Fruit fly (Drosophila melanogaster): ENCODE measurements around the gene D.
A peak's percentile ranks its signal among the peaks of the same experiment; 100 is the strongest.

Gene D

DNA sequence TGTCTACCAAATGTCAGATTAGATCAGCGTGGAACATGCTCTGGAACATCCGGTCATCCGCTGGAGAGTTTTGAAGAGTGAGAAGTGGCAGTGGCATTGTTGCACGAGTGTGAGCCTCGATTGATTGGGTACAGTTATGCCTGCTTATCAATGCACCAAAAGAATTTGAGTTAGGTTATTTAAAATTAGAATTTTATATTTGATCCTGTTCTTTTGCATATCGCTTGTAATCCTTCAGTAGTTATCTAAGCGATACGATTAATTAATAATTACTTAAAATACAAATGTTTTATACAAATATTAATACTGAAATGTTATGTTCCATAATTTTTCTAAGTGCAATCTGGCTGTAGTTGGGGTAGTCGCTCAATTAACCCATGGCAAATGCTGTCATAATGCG, 25.8 kb downstream of the D start:
- TF ChIP-seq Clk (GFP tag; optimal IDR thresholded peaks at IDR 0.05) (no peak), CG5204 (GFP tag; optimal IDR thresholded peaks at IDR 0.05) (no peak), CG14711 (tag; optimal IDR thresholded peaks at IDR 0.05) (no peak), kay (GFP tag; ENCODE audit: borderline replicate concordance) (no peak), CG1620 (GFP tag; optimal IDR thresholded peaks at IDR 0.05) (no peak), bab1 (GFP tag; optimal IDR thresholded peaks at IDR 0.05) (no peak), Hr96 (GFP tag; optimal IDR thresholded peaks at IDR 0.05) (no peak), cnc (optimal IDR thresholded peaks at IDR 0.05) (no peak)

DNA sequence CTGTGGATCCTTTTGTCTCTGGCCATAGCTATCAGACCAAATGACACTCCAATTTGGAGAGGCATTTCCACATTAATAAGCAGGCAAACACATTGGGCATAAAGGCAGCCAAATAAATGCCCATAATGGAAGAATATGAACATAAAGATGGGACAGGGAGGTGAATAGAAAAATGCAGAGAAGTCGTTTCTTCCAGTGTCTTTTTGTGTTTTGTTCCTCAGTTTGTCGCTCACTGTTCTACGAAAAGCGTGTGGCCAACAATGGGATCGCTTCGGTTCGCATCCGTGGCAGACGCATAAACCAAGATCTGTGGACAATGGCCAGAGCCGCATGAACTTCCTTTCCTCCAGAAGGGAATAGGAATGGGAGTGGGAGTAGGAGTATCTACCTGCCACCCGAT, 27.0 kb downstream of the D start:
- TF ChIP-seq Crg-1 (GFP tag; optimal IDR thresholded peaks at IDR 0.05), result no peak
- no peak for TF ChIP-seq CG5204 (GFP tag; optimal IDR thresholded peaks at IDR 0.05)
- no peak for TF ChIP-seq CG33017 (tag; optimal IDR thresholded peaks at IDR 0.05)
- no peak for TF ChIP-seq cic (GFP tag; optimal IDR thresholded peaks at IDR 0.05)
- TF ChIP-seq cnc (optimal IDR thresholded peaks at IDR 0.05), result no peak
- TF ChIP-seq Hr96 (GFP tag; optimal IDR thresholded peaks at IDR 0.05), result no peak
- TF ChIP-seq CG14711 (tag; optimal IDR thresholded peaks at IDR 0.05), result no peak
- no peak for TF ChIP-seq CG12768 (GFP tag; optimal IDR thresholded peaks at IDR 0.05)
- no peak for TF ChIP-seq bab1 (GFP tag; optimal IDR thresholded peaks at IDR 0.05)
- no peak for TF ChIP-seq ovo (GFP tag; optimal IDR thresholded peaks at IDR 0.05)

DNA sequence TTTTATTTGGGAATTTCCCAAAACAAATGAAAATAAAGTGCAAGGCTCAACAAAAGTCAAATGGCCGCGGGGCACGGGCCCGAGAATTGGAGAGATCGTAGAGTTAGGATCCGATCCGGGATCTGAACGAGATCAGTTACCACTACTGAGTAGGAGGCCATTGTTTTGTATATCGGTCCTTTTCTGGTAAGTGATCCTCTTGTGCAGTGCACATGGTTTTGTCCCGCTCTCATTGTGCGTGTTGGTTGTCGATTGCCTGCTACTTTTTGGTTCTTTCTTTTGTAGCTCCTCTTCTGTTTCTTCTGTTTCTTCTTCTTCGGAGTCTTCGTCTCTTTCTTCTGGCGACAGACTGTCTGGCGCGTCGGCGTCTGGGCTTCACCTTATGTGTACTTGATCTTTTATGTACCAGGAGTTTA, 28.3 kb downstream of the D start:
- TF ChIP-seq CG12768 (GFP tag; optimal IDR thresholded peaks at IDR 0.05) (no peak), Hr96 (GFP tag; optimal IDR thresholded peaks at IDR 0.05) (no peak)

DNA sequence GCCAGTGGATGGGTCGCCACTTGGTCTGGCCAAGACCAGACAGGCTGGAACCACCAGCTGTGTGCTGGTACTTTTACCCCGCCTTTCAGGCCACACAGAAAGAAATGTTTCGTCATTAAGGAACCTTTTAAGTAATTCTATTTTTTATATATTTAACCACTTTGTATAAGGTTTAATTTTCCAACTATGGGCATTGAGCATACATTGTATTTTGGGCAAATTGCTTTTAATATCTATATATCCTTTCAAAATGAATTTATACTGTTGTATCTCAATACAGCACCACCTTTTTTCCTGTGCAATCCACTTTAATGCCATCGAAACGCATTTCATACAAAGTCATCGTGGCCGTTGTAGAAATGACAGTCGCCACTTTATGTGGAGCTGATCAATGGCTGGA, 32.0 kb downstream of the D start:
- TF ChIP-seq tj (GFP tag; optimal IDR thresholded peaks at IDR 0.05), result no peak
- TF ChIP-seq CG7045 (GFP tag; optimal IDR thresholded peaks at IDR 0.05), result no peak
- no peak for TF ChIP-seq Hr96 (GFP tag; optimal IDR thresholded peaks at IDR 0.05)
- no peak for TF ChIP-seq cic (GFP tag; optimal IDR thresholded peaks at IDR 0.05)
- no peak for TF ChIP-seq toe (GFP tag; optimal IDR thresholded peaks at IDR 0.05)
- TF ChIP-seq bab1 (GFP tag; optimal IDR thresholded peaks at IDR 0.05), result no peak

DNA sequence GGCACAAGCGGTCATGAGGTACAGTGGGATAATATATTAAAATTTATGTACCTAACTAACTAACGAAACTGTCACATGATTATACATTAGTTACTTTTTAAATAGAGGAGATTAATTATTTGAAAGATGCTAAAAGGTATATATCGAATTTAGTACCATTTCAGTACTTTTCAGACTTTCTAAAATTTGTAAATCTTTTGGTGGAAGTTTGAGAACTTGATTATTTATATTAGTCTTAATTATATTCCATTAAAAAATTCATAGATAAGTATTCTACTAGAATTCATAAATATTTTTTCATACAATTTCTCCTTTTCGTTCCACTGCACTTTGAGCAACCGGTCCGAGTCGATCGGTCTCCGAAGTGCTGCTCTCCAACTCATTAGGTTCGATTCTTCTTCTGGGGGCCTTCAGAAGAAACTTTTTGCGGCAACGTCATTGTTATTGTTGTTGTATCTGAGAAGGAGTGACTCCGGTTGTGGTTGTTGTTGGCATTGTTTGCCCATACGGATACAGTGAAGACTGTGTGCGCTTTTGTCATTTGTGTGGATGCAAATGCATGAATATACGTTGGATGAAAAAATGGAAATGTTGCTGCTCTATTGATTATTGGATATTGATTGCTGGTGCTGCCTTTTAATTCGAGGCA, 32.6 kb downstream of the D start:
- TF ChIP-seq CG11617 (GFP tag; optimal IDR thresholded peaks at IDR 0.05), result no peak
- TF ChIP-seq Hr96 (GFP tag; optimal IDR thresholded peaks at IDR 0.05), result no peak
- TF ChIP-seq cnc (optimal IDR thresholded peaks at IDR 0.05), result no peak
- TF ChIP-seq bab1 (GFP tag; optimal IDR thresholded peaks at IDR 0.05), result no peak
- TF ChIP-seq Clk (GFP tag; optimal IDR thresholded peaks at IDR 0.05), result no peak
- TF ChIP-seq CG5204 (GFP tag; optimal IDR thresholded peaks at IDR 0.05), result no peak
- TF ChIP-seq cic (GFP tag; optimal IDR thresholded peaks at IDR 0.05), result no peak
- TF ChIP-seq CG7045 (GFP tag; optimal IDR thresholded peaks at IDR 0.05), result no peak
- TF ChIP-seq Mnt (GFP tag; optimal IDR thresholded peaks at IDR 0.05), result no peak
- no peak for TF ChIP-seq CG12768 (GFP tag; optimal IDR thresholded peaks at IDR 0.05)
- no peak for TF ChIP-seq ovo (GFP tag; optimal IDR thresholded peaks at IDR 0.05)
- TF ChIP-seq CG7101 (tag; optimal IDR thresholded peaks at IDR 0.05), result no peak

DNA sequence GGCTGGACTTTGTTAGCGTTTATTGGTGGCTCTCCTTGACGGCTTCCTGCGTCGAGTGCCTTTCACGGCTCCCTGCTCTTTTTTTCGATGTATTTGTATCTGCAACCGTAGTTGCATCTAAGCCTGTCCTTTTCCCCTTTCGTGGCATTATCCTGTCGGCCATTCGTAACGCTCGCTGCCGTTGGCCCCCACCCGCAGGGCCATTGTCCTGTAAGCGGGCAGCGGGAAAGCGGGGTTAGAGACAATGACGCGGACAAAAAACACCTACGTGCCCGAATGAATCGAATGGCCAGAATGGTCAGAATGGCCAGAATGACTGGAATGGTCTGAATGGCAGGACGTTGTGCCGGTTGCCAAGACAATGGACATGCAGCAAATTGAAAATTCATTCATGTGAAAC, 42.9 kb downstream of the D start:
- no peak for TF ChIP-seq Hr96 (GFP tag; optimal IDR thresholded peaks at IDR 0.05)
- no peak for TF ChIP-seq CG33017 (tag; optimal IDR thresholded peaks at IDR 0.05)
- no peak for TF ChIP-seq ovo (GFP tag; optimal IDR thresholded peaks at IDR 0.05)
- no peak for TF ChIP-seq kay (GFP tag; ENCODE audit: borderline replicate concordance)
- no peak for TF ChIP-seq Clk (GFP tag; optimal IDR thresholded peaks at IDR 0.05)

DNA sequence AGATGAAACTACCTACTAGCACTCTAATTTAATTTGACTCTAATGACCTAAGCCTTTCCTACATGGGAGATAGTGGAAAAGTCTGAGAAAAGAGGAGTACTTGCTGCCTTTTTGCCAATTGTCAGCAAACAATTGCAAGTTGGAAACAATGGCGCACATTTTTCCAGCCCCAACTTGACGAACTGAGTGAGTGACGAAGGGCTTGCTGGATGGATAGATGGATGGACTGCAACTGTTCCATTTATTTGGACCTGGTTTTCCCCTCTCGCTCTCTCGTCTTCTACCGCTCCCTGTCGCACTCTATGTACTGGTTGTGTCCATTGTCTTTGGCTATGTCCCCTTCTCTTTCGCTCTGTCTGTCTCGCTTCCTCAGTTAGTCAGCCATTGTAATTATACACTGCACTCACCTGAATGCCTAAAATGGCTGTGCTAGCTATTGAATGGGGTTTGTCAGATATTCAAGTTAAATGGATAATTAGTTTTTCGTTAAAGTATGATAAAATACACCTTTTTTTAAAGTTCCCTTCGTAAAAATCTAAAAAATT, 45.5 kb downstream of the D start:
- TF ChIP-seq Mnt (GFP tag; optimal IDR thresholded peaks at IDR 0.05) (no peak), CG5204 (GFP tag; optimal IDR thresholded peaks at IDR 0.05) (no peak)

DNA sequence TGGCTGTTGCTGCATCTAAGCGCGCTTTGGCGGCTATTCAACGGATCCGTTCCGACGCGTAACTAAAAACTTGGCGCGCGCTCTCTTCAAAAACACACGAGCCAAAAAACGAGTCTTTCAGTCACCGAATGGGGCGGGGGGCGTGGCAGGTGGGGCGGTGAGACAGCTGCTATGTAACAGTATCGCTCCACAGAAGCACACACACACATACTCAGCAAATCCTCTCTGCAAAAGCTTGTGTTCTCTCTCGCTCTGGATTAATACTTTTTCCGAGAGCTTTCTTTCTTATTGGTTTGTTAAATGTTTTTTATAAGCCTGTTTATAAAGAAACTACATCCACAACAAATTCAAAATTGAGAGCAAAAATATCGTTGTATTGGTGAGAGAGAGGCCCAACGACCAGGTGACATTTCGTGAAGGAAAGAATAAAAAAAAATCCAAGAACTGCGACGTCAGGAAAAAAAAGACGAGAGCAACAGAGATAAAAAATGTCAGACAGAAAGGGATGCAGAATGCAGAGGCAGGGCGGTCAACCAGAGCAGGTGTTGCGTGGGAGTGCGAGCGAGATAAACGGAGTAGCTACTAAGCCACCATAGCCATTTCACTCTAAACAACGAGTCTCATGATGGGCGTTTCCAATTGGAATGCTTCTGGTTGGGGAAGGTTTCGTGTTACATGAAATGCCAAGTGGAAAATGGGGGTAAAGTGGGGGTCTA, 47.0 kb downstream of the D start, which contains the start of gene Sox21b:
Gene Sox21b, minus strand, starts transcription at position 51 of the 716 bp plus-strand sequence.
- TF ChIP-seq CG14711 (tag; optimal IDR thresholded peaks at IDR 0.05) (no peak), kay (GFP tag; ENCODE audit: borderline replicate concordance) (no peak), Hr96 (GFP tag; optimal IDR thresholded peaks at IDR 0.05) (peak; percentile 22), CG7101 (tag; optimal IDR thresholded peaks at IDR 0.05) (no peak), Crg-1 (GFP tag; optimal IDR thresholded peaks at IDR 0.05) (no peak), Clk (GFP tag; optimal IDR thresholded peaks at IDR 0.05) (no peak), CG5204 (GFP tag; optimal IDR thresholded peaks at IDR 0.05) (no peak), cic (GFP tag; optimal IDR thresholded peaks at IDR 0.05) (no peak), CG7045 (GFP tag; optimal IDR thresholded peaks at IDR 0.05) (peak; percentile 11), ovo (GFP tag; optimal IDR thresholded peaks at IDR 0.05) (no peak), Mnt (GFP tag; optimal IDR thresholded peaks at IDR 0.05) (no peak), bab1 (GFP tag; optimal IDR thresholded peaks at IDR 0.05) (no peak), CG12768 (GFP tag; optimal IDR thresholded peaks at IDR 0.05) (no peak), CG11617 (GFP tag; optimal IDR thresholded peaks at IDR 0.05) (no peak), tj (GFP tag; optimal IDR thresholded peaks at IDR 0.05) (peak; percentile 34), toe (GFP tag; optimal IDR thresholded peaks at IDR 0.05) (no peak), pad (GFP tag; optimal IDR thresholded peaks at IDR 0.05) (peak; percentile 76), cnc (optimal IDR thresholded peaks at IDR 0.05) (no peak), CG1620 (GFP tag; optimal IDR thresholded peaks at IDR 0.05) (no peak), CG33017 (tag; optimal IDR thresholded peaks at IDR 0.05) (no peak)

Data from whole organism, adult.